Worm (Caenorhabditis elegans): ENCODE results near the gene Y47D7A.3.

The Y47D7A.3 gene

ce11 chrV:4400118-4400517 is 10.6 kb upstream of the Y47D7A.3 start, which contains the start of gene F13A2.4:
F13A2.4 (minus strand) TSS chrV:4400218.
- TF ChIP-seq snpc-4 (tag; optimal IDR thresholded peaks at IDR 0.05) = no peak
- no peak for TF ChIP-seq nhr-77 (tag; optimal IDR thresholded peaks at IDR 0.05)
- TF ChIP-seq jun-1 (tag; optimal IDR thresholded peaks at IDR 0.05) = no peak
- no peak for TF ChIP-seq daf-12 (tag; optimal IDR thresholded peaks at IDR 0.05)
- no peak for TF ChIP-seq lin-39 (tag; optimal IDR thresholded peaks at IDR 0.05)
- no peak for TF ChIP-seq hmg-11 (tag; optimal IDR thresholded peaks at IDR 0.05)
- TF ChIP-seq unc-62 (GFP tag; optimal IDR thresholded peaks at IDR 0.05) = no peak
- TF ChIP-seq aly-2 (tag; optimal IDR thresholded peaks at IDR 0.05) = no peak
- TF ChIP-seq fos-1 (tag; optimal IDR thresholded peaks at IDR 0.05) = no peak
- no peak for TF ChIP-seq pqm-1 (tag; optimal IDR thresholded peaks at IDR 0.05)
- no peak for TF ChIP-seq nfya-1 (tag; optimal IDR thresholded peaks at IDR 0.05; ENCODE audit: insufficient read depth)
- TF ChIP-seq mdl-1 (tag; optimal IDR thresholded peaks at IDR 0.05) = no peak
- TF ChIP-seq nhr-11 (tag; optimal IDR thresholded peaks at IDR 0.05) = no peak
- no peak for TF ChIP-seq pha-4 (tag; optimal IDR thresholded peaks at IDR 0.05)
- TF ChIP-seq fkh-2 (tag; optimal IDR thresholded peaks at IDR 0.05) = no peak
- TF ChIP-seq elt-1 (tag; optimal IDR thresholded peaks at IDR 0.05) = no peak

- TF ChIP-seq nhr-12 (tag; optimal IDR thresholded peaks at IDR 0.05) = no peak
- no peak for TF ChIP-seq nhr-23 (tag; optimal IDR thresholded peaks at IDR 0.05)
These were observed 8.9 kb upstream of the Y47D7A.3 start, which contains the start of gene F13A2.5 for ce11 chrV:4401865-4402264. F13A2.5 (minus strand) TSS chrV:4401965.

- TF ChIP-seq nhr-28 (tag; optimal IDR thresholded peaks at IDR 0.05) = no peak
- no peak for TF ChIP-seq zag-1 (tag; optimal IDR thresholded peaks at IDR 0.05)
- no peak for TF ChIP-seq pqm-1 (tag; optimal IDR thresholded peaks at IDR 0.05)
- TF ChIP-seq elt-1 (tag; optimal IDR thresholded peaks at IDR 0.05) = no peak
- TF ChIP-seq skn-1 (tag; optimal IDR thresholded peaks at IDR 0.05) = no peak
- TF ChIP-seq tbx-2 (tag; optimal IDR thresholded peaks at IDR 0.05) = no peak
- TF ChIP-seq fkh-2 (tag; optimal IDR thresholded peaks at IDR 0.05) = no peak
- TF ChIP-seq nhr-237 (tag; optimal IDR thresholded peaks at IDR 0.05) = no peak
- TF ChIP-seq nhr-77 (tag; optimal IDR thresholded peaks at IDR 0.05) = no peak
- no peak for TF ChIP-seq fkh-10 (GFP tag; optimal IDR thresholded peaks at IDR 0.05)
- no peak for TF ChIP-seq eor-1 (tag; optimal IDR thresholded peaks at IDR 0.05)
- no peak for TF ChIP-seq sea-2 (GFP tag; optimal IDR thresholded peaks at IDR 0.05)
- TF ChIP-seq nfya-1 (tag; optimal IDR thresholded peaks at IDR 0.05; ENCODE audit: insufficient read depth) = no peak
- TF ChIP-seq unc-39 (tag; optimal IDR thresholded peaks at IDR 0.05) = no peak
- no peak for TF ChIP-seq ZK546.5 (tag; optimal IDR thresholded peaks at IDR 0.05)
- TF ChIP-seq lsy-12 (tag; optimal IDR thresholded peaks at IDR 0.05) = no peak
- no peak for TF ChIP-seq egl-27 (tag; optimal IDR thresholded peaks at IDR 0.05)
These were observed 3.2 kb upstream of the Y47D7A.3 start, which contains the start of gene nhr-118 for ce11 chrV:4407519-4407918. nhr-118 (plus strand) TSS chrV:4407819.

- no peak for TF ChIP-seq hmg-11 (tag; optimal IDR thresholded peaks at IDR 0.05)
- no peak for TF ChIP-seq pqm-1 (tag; optimal IDR thresholded peaks at IDR 0.05)
- TF ChIP-seq pha-4 (tag; optimal IDR thresholded peaks at IDR 0.05) = no peak
- no peak for TF ChIP-seq elt-2 (tag; optimal IDR thresholded peaks at IDR 0.05)
- TF ChIP-seq aly-2 (tag; optimal IDR thresholded peaks at IDR 0.05) = no peak
- no peak for TF ChIP-seq ZK546.5 (tag; optimal IDR thresholded peaks at IDR 0.05)
- TF ChIP-seq lin-15B (tag; optimal IDR thresholded peaks at IDR 0.05) = no peak
- no peak for TF ChIP-seq ceh-9 (tag; optimal IDR thresholded peaks at IDR 0.05)
- TF ChIP-seq snpc-4 (tag; optimal IDR thresholded peaks at IDR 0.05) = no peak
- no peak for TF ChIP-seq nhr-43 (tag; optimal IDR thresholded peaks at IDR 0.05; ENCODE audit: poor library complexity, severe bottlenecking)
- TF ChIP-seq fkh-2 (tag; optimal IDR thresholded peaks at IDR 0.05) = no peak
- TF ChIP-seq ceh-82 (tag; optimal IDR thresholded peaks at IDR 0.05) = no peak
- no peak for TF ChIP-seq sea-2 (GFP tag; optimal IDR thresholded peaks at IDR 0.05)
- no peak for TF ChIP-seq unc-62 (GFP tag; optimal IDR thresholded peaks at IDR 0.05)
- TF ChIP-seq elt-1 (tag; optimal IDR thresholded peaks at IDR 0.05) = no peak
- TF ChIP-seq skn-1 (tag; optimal IDR thresholded peaks at IDR 0.05) = no peak
- TF ChIP-seq lsy-12 (tag; optimal IDR thresholded peaks at IDR 0.05) = no peak
- no peak for TF ChIP-seq daf-12 (tag; optimal IDR thresholded peaks at IDR 0.05)
- no peak for TF ChIP-seq egl-5 (tag; optimal IDR thresholded peaks at IDR 0.05)
- TF ChIP-seq nhr-76 (tag; optimal IDR thresholded peaks at IDR 0.05) = no peak
These were observed 971 bp downstream of the Y47D7A.3 start, which contains the start of gene Y47D7A.17 for ce11 chrV:4411714-4412113. Y47D7A.17 (minus strand) TSS chrV:4411814.

Measured in whole organism, L3 larva.